Worm (Caenorhabditis elegans): Measurements from ENCODE around the gene unc-85.

- TF ChIP-seq sea-1 (GFP tag; conservative IDR thresholded peaks at IDR 0.05) (no peak), flt-1 (GFP tag; IDR thresholded peaks at IDR 0.05) (no peak), pes-1 (GFP tag; IDR thresholded peaks at IDR 0.05) (no peak), hmbx-1 (tag; optimal IDR thresholded peaks at IDR 0.05) (no peak)
Measured at ce11 chrII:4749581-4749980, 47.7 kb downstream of the unc-85 start, which contains the start of gene F41C3.2.
